Worm (Caenorhabditis elegans) whole organism, L4 larva: ENCODE data around the gene str-220.

ENCODE experiments used
- D1046.2 ChIP-seq: fragments of 200-800 bp; sonication (Bioruptor generic); IDR thresholded peaks from 2 replicates; pipeline ENCODE4 v1.3.6; 2022; ENCODE audit warnings: missing genetic modification characterization, missing compliant biosample characterization
- F26F4.8 ChIP-seq: fragments of 200-800 bp; sonication (Bioruptor generic); conservative IDR thresholded peaks from 2 replicates; pipeline ENCODE4 v1.3.6; 2022; ENCODE audit warnings: missing genetic modification characterization, missing compliant biosample characterization
- F44E2.7 ChIP-seq: fragments of 200-800 bp; sonication (Bioruptor generic); IDR thresholded peaks from 2 replicates; pipeline ENCODE4 v2.1.2; 2022; ENCODE audit warnings: missing genetic modification characterization, missing compliant biosample characterization
- F49E8.2 ChIP-seq: sonication (generic microtip); optimal IDR thresholded peaks from 2 replicates; lab custom pipeline; 2016; ENCODE audit warnings: missing compliant biosample characterization, mild to moderate bottlenecking, missing genetic modification characterization, borderline replicate concordance
- T20F7.1 ChIP-seq: fragments of 200-800 bp; sonication (Bioruptor generic); optimal IDR thresholded peaks from 2 replicates; lab custom pipeline; 2018; ENCODE audit warnings: mild to moderate bottlenecking, missing genetic modification characterization, missing compliant biosample characterization
- ama-1 ChIP-seq: fragments of 150-350 bp; optimal IDR thresholded peaks from 2 replicates; lab custom pipeline; 2014; ENCODE audit warnings: inconsistent platforms, mixed read lengths
- arid-1 ChIP-seq: fragments of 200-800 bp; sonication (Bioruptor generic); conservative IDR thresholded peaks from 2 replicates; pipeline ENCODE4 v1.3.6; 2022; ENCODE audit warnings: missing genetic modification reagents, missing genetic modification characterization, missing compliant biosample characterization
- ceh-82 ChIP-seq: sonication (generic microtip); optimal IDR thresholded peaks from 2 replicates; lab custom pipeline; 2017; ENCODE audit warnings: missing biosample characterization, missing genetic modification characterization
- daf-12 ChIP-seq: fragments of 150-350 bp; optimal IDR thresholded peaks from 2 replicates; lab custom pipeline; 2014; ENCODE audit warnings: missing biosample characterization, missing genetic modification reagents, missing genetic modification characterization
- daf-19 ChIP-seq: fragments of 200-800 bp; sonication (Bioruptor generic); conservative IDR thresholded peaks from 2 replicates; pipeline ENCODE4 v1.3.6; 2022; ENCODE audit warnings: missing genetic modification characterization, missing compliant biosample characterization
- daf-8 ChIP-seq: fragments of 200-800 bp; sonication (Bioruptor generic); IDR thresholded peaks from 2 replicates; pipeline ENCODE4 v1.3.6; 2022; ENCODE audit warnings: missing genetic modification characterization, missing compliant biosample characterization
- duxl-1 ChIP-seq: sonication (generic microtip); optimal IDR thresholded peaks from 2 replicates; lab custom pipeline; 2016; ENCODE audit warnings: mild to moderate bottlenecking, missing genetic modification characterization, moderate library complexity, missing compliant biosample characterization; ENCODE audit not compliant: poor library complexity
- dve-1 ChIP-seq: sonication (generic microtip); optimal IDR thresholded peaks from 2 replicates; lab custom pipeline; 2017; ENCODE audit warnings: antibody characterized with exemption, mild to moderate bottlenecking, missing genetic modification characterization, missing compliant biosample characterization; ENCODE audit not compliant: insufficient read depth
- egl-43 ChIP-seq: fragments of 200-800 bp; sonication (Bioruptor generic); IDR thresholded peaks from 2 replicates; pipeline ENCODE4 v1.3.6; 2022; ENCODE audit warnings: missing genetic modification reagents, missing genetic modification characterization, missing compliant biosample characterization
- fos-1 ChIP-seq: fragments of 150-350 bp; optimal IDR thresholded peaks from 2 replicates; lab custom pipeline; 2014; ENCODE audit warnings: missing biosample characterization, missing genetic modification characterization
- gei-8 ChIP-seq: fragments of 200-800 bp; sonication (Bioruptor generic); optimal IDR thresholded peaks from 2 replicates; lab custom pipeline; 2018; ENCODE audit warnings: mild to moderate bottlenecking, missing genetic modification characterization, missing compliant biosample characterization
- lim-7 ChIP-seq: fragments of 200-800 bp; sonication (Bioruptor generic); IDR thresholded peaks from 2 replicates; pipeline ENCODE4 v1.3.6; 2022; ENCODE audit warnings: missing genetic modification characterization, missing compliant biosample characterization
- lin-1 ChIP-seq: fragments of 200-800 bp; sonication (Bioruptor generic); IDR thresholded peaks from 2 replicates; pipeline ENCODE4 v1.3.6; 2022; ENCODE audit warnings: missing genetic modification reagents, missing genetic modification characterization, missing compliant biosample characterization
- lin-13 ChIP-seq: fragments of 150-350 bp; optimal IDR thresholded peaks from 2 replicates; lab custom pipeline; 2014; ENCODE audit warnings: missing biosample characterization, missing genetic modification reagents, missing genetic modification characterization
- lin-29 ChIP-seq: fragments of 200-800 bp; sonication (Bioruptor generic); IDR thresholded peaks from 2 replicates; pipeline ENCODE4 v1.3.6; 2022; ENCODE audit warnings: missing genetic modification reagents, missing genetic modification characterization, missing compliant biosample characterization
- lir-3 ChIP-seq: sonication (generic microtip); optimal IDR thresholded peaks from 2 replicates; lab custom pipeline; 2016; ENCODE audit warnings: mild to moderate bottlenecking, missing genetic modification characterization, missing compliant biosample characterization
- lsy-2 ChIP-seq, 2 experiments: fragments of 150-350 bp in 1 of 2; sonication (generic microtip) in 1 of 2; optimal IDR thresholded peaks; 2 replicates each; lab custom pipeline; 2014 to 2017; ENCODE audit warnings: missing biosample characterization in 2 of 2, missing genetic modification characterization in 2 of 2
- mdl-1 ChIP-seq, 2 experiments: fragments of 150-350 bp in 1 of 2; sonication (generic microtip) in 1 of 2; optimal IDR thresholded peaks; 2 replicates each; lab custom pipeline; 2014 to 2017; ENCODE audit warnings: missing biosample characterization in 2 of 2, missing genetic modification characterization in 2 of 2
- mdt-29 ChIP-seq: fragments of 200-800 bp; sonication (Bioruptor generic); IDR thresholded peaks from 2 replicates; pipeline ENCODE4 v1.3.6; 2022; ENCODE audit warnings: missing genetic modification reagents, missing genetic modification characterization, missing compliant biosample characterization
- mes-2 ChIP-seq: sonication (generic microtip); optimal IDR thresholded peaks from 2 replicates; lab custom pipeline; 2016; ENCODE audit warnings: missing genotype, mild to moderate bottlenecking, missing genetic modification characterization, missing compliant biosample characterization; ENCODE audit not compliant: poor library complexity, severe bottlenecking
- mxl-2 ChIP-seq: fragments of 200-800 bp; sonication (Bioruptor generic); conservative IDR thresholded peaks from 2 replicates; pipeline ENCODE4 v1.3.6; 2022; ENCODE audit warnings: missing genetic modification reagents, missing genetic modification characterization, missing compliant biosample characterization
- nhr-41 ChIP-seq: fragments of 200-800 bp; sonication (Bioruptor generic); IDR thresholded peaks from 2 replicates; pipeline ENCODE4 v1.3.6; 2022; ENCODE audit warnings: missing genetic modification reagents, missing genetic modification characterization, missing compliant biosample characterization
- nhr-6 ChIP-seq: fragments of 150-350 bp; optimal IDR thresholded peaks from 2 replicates; lab custom pipeline; 2014; ENCODE audit warnings: missing biosample characterization, missing genetic modification characterization
- nhr-76 ChIP-seq: fragments of 150-350 bp; optimal IDR thresholded peaks from 2 replicates; lab custom pipeline; 2014; ENCODE audit warnings: missing biosample characterization, missing genetic modification characterization
- pha-4 ChIP-seq, 2 experiments: fragments of 150-350 bp in 1 of 2; fragments of 200-800 bp in 1 of 2; sonication (Bioruptor generic) in 1 of 2; IDR thresholded peaks in 1 of 2; optimal IDR thresholded peaks in 1 of 2; 2 replicates each; pipeline versions ENCODE4 v1.3.6 to Lab custom; 2014 to 2022; ENCODE audit warnings: missing genetic modification characterization in 2 of 2, missing genetic modification reagents in 2 of 2, missing biosample characterization in 1 of 2, missing compliant biosample characterization in 1 of 2
- php-3 ChIP-seq: fragments of 200-800 bp; sonication (Bioruptor generic); IDR thresholded peaks from 2 replicates; pipeline ENCODE4 v1.3.6; 2022; ENCODE audit warnings: missing genetic modification reagents, missing genetic modification characterization, missing compliant biosample characterization
- rbr-2 ChIP-seq: sonication (generic microtip); optimal IDR thresholded peaks from 2 replicates; lab custom pipeline; 2016; ENCODE audit warnings: missing genotype, missing genetic modification characterization, missing compliant biosample characterization
- saeg-2 ChIP-seq: fragments of 200-800 bp; sonication (Bioruptor generic); IDR thresholded peaks from 2 replicates; pipeline ENCODE4 v1.3.6; 2022; ENCODE audit warnings: missing genetic modification reagents, missing genetic modification characterization, missing compliant biosample characterization
- set-16 ChIP-seq: fragments of 200-800 bp; sonication (Bioruptor generic); IDR thresholded peaks from 2 replicates; pipeline ENCODE4 v1.3.6; 2022; ENCODE audit warnings: missing genetic modification reagents, missing genetic modification characterization, missing compliant biosample characterization
- snpc-1.2 ChIP-seq: fragments of 200-800 bp; sonication (Bioruptor generic); IDR thresholded peaks from 2 replicates; pipeline ENCODE4 v1.3.6; 2022; ENCODE audit warnings: missing genetic modification reagents, missing genetic modification characterization, missing compliant biosample characterization
- snpc-4 ChIP-seq: fragments of 150-350 bp; optimal IDR thresholded peaks from 2 replicates; lab custom pipeline; 2014; ENCODE audit warnings: missing biosample characterization, missing genetic modification characterization
- spr-1 ChIP-seq: sonication (generic microtip); optimal IDR thresholded peaks from 2 replicates; lab custom pipeline; 2016; ENCODE audit warnings: mild to moderate bottlenecking, missing genetic modification characterization, missing compliant biosample characterization
- tag-97 ChIP-seq: fragments of 200-800 bp; sonication (Bioruptor generic); IDR thresholded peaks from 2 replicates; pipeline ENCODE4 v1.3.6; 2022; ENCODE audit warnings: missing genetic modification characterization, missing compliant biosample characterization
- unc-130 ChIP-seq: sonication (generic microtip); optimal IDR thresholded peaks from 2 replicates; lab custom pipeline; 2016; ENCODE audit warnings: missing genetic modification reagents, missing genetic modification characterization, missing compliant biosample characterization
- vab-7 ChIP-seq: fragments of 200-800 bp; sonication (Bioruptor generic); IDR thresholded peaks from 2 replicates; pipeline ENCODE4 v1.3.6; 2022; ENCODE audit warnings: missing genetic modification reagents, missing genetic modification characterization, missing compliant biosample characterization
- zag-1 ChIP-seq: fragments of 150-350 bp; optimal IDR thresholded peaks from 2 replicates; lab custom pipeline; 2014; ENCODE audit warnings: missing biosample characterization, missing genetic modification characterization
- zip-2 ChIP-seq: fragments of 150-350 bp; optimal IDR thresholded peaks from 2 replicates; lab custom pipeline; 2014; ENCODE audit warnings: missing biosample characterization, missing genetic modification characterization
- ztf-7 ChIP-seq: fragments of 150-350 bp; optimal IDR thresholded peaks from 2 replicates; lab custom pipeline; 2014; ENCODE audit warnings: missing biosample characterization, missing genetic modification characterization

The str-220 gene

ce11 chrIV:7188528-7189422 lies 17.7 kb upstream of the str-220 start, which contains the start of gene srlf-7 (continued):
- TF ChIP-seq set-16 (no peak), snpc-1.2 (GFP tag; lab: Robert Waterston, UW) (no peak), mxl-2 (GFP tag; lab: Robert Waterston, UW) (no peak), php-3 (peak; percentile 92), mdl-1 (tag; optimal IDR thresholded peaks at IDR 0.05; lab: Kevin White, UChicago) (peak; percentile 0 to 87), fos-1 (tag; lab: Kevin White, UChicago) (peak; percentile 52), unc-130 (no peak), nhr-6 (peak; percentile 12), F26F4.8 (GFP tag; lab: Robert Waterston, UW) (no peak), egl-43 (GFP tag; lab: Robert Waterston, UW) (no peak), F44E2.7 (GFP tag; lab: Robert Waterston, UW) (no peak), daf-8 (GFP tag; lab: Robert Waterston, UW) (no peak), lim-7 (GFP tag; lab: Robert Waterston, UW) (no peak), rbr-2 (no peak), dve-1 (tag; lab: Kevin White, UChicago) (peak; percentile 98), tag-97 (no peak), lir-3 (tag; lab: Kevin White, UChicago) (no peak), vab-7 (GFP tag; lab: Robert Waterston, UW) (no peak), arid-1 (GFP tag; lab: Robert Waterston, UW) (no peak), pha-4 (GFP tag; IDR thresholded peaks at IDR 0.05; lab: Robert Waterston, UW) (peak; percentile 56; the same call in 1 of the 2 replicates), pha-4 (tag; optimal IDR thresholded peaks at IDR 0.05; lab: Kevin White, UChicago) (no peak), nhr-41 (GFP tag; lab: Robert Waterston, UW) (peak; percentile 68; the same call in 1 of the 2 replicates), ztf-7 (tag; lab: Kevin White, UChicago) (no peak), mdt-29 (GFP tag; lab: Robert Waterston, UW) (no peak), lin-1 (GFP tag; lab: Robert Waterston, UW) (peak; percentile 97), lin-13 (GFP tag; lab: Kevin White, UChicago) (no peak), gei-8 (no peak)

ce11 chrIV:7188030-7188429 lies 16.9 kb upstream of the str-220 start, which contains the start of gene C42D4.13:
TSS of gene C42D4.13 (minus strand) at chrIV:7188130.
- no peak for TF ChIP-seq daf-8 (GFP tag; lab: Robert Waterston, UW)
- TF ChIP-seq F49E8.2 (tag; lab: Kevin White, UChicago), result no peak
- no peak for TF ChIP-seq mes-2 (tag; lab: Kevin White, UChicago)
- TF ChIP-seq nhr-76 (tag; lab: Kevin White, UChicago), result no peak
- TF ChIP-seq lin-29 (GFP tag; lab: Robert Waterston, UW), result no peak
- no peak for TF ChIP-seq gei-8
- no peak for TF ChIP-seq snpc-4 (tag; lab: Kevin White, UChicago)
- no peak for TF ChIP-seq spr-1 (tag; lab: Kevin White, UChicago)
- no peak for TF ChIP-seq T20F7.1
- no peak for TF ChIP-seq egl-43 (GFP tag; lab: Robert Waterston, UW)
- TF ChIP-seq ceh-82 (tag; lab: Kevin White, UChicago), result no peak

ce11 chrIV:7186756-7187155 lies 15.6 kb upstream of the str-220 start, which contains the start of gene str-249:
TSS of gene str-249 (minus strand) at chrIV:7186856.
- TF ChIP-seq duxl-1 (tag; lab: Kevin White, UChicago) (no peak), D1046.2 (no peak), egl-43 (GFP tag; lab: Robert Waterston, UW) (no peak), set-16 (no peak), lsy-2 (tag; optimal IDR thresholded peaks at IDR 0.05; lab: Kevin White, UChicago) (no peak), ama-1 (lab: Kevin White, UChicago) (no peak), daf-8 (GFP tag; lab: Robert Waterston, UW) (no peak), zip-2 (no peak), daf-12 (no peak), saeg-2 (GFP tag; lab: Robert Waterston, UW) (no peak), zag-1 (no peak), unc-130 (no peak), daf-19 (no peak)
- TF ChIP-seq, all 104 proteins: peak for 0
